Worm (Caenorhabditis elegans) whole organism, late embryonic: ENCODE data around the gene wnk-1.

ENCODE experiments used
- F13H6.1 ChIP-seq: sonication (generic microtip); optimal IDR thresholded peaks from 2 replicates; lab custom pipeline; 2016; ENCODE audit warnings: missing genetic modification characterization, missing compliant biosample characterization
- Y22D7AL.16 ChIP-seq: sonication (generic microtip); optimal IDR thresholded peaks from 2 replicates; lab custom pipeline; 2016; ENCODE audit warnings: missing genetic modification characterization, missing compliant biosample characterization
- ama-1 ChIP-seq: fragments of 150-350 bp; optimal IDR thresholded peaks from 2 replicates; lab custom pipeline; 2014
- ceh-14 ChIP-seq: sonication (generic microtip); optimal IDR thresholded peaks from 2 replicates; lab custom pipeline; 2016; ENCODE audit warnings: missing genotype, missing genetic modification characterization, missing compliant biosample characterization
- ceh-2 ChIP-seq: sonication (generic microtip); optimal IDR thresholded peaks from 2 replicates; lab custom pipeline; 2016; ENCODE audit warnings: missing genotype, missing genetic modification characterization, missing compliant biosample characterization
- dmd-4 ChIP-seq: sonication (generic microtip); optimal IDR thresholded peaks from 2 replicates; lab custom pipeline; 2016; ENCODE audit warnings: borderline replicate concordance, missing genetic modification characterization, missing compliant biosample characterization
- hlh-30 ChIP-seq: sonication (generic microtip); optimal IDR thresholded peaks from 2 replicates; lab custom pipeline; 2017; ENCODE audit warnings: antibody characterized with exemption, missing genetic modification characterization, missing compliant biosample characterization; ENCODE audit not compliant: insufficient read depth
- hlh-8 ChIP-seq: sonication (generic microtip); optimal IDR thresholded peaks from 2 replicates; lab custom pipeline; 2016; ENCODE audit warnings: missing genotype, missing genetic modification characterization, missing compliant biosample characterization
- mec-3 ChIP-seq: sonication (generic microtip); optimal IDR thresholded peaks from 2 replicates; lab custom pipeline; 2016; ENCODE audit warnings: borderline replicate concordance, missing genetic modification characterization, missing compliant biosample characterization
- nfya-1 ChIP-seq: sonication (generic microtip); optimal IDR thresholded peaks from 2 replicates; lab custom pipeline; 2017; ENCODE audit warnings: missing genetic modification characterization, mild to moderate bottlenecking, missing compliant biosample characterization, antibody characterized with exemption, moderate library complexity
- nhr-11 ChIP-seq: fragments of 150-350 bp; optimal IDR thresholded peaks from 2 replicates; lab custom pipeline; 2014; ENCODE audit warnings: missing biosample characterization, missing genetic modification characterization
- syd-9 ChIP-seq: sonication (generic microtip); optimal IDR thresholded peaks from 2 replicates; lab custom pipeline; 2016; ENCODE audit warnings: mild to moderate bottlenecking, missing genetic modification characterization, moderate library complexity, missing compliant biosample characterization
- unc-42 ChIP-seq: sonication (generic microtip); optimal IDR thresholded peaks from 2 replicates; lab custom pipeline; 2016; ENCODE audit warnings: missing genotype, missing genetic modification characterization, missing compliant biosample characterization

DNA sequence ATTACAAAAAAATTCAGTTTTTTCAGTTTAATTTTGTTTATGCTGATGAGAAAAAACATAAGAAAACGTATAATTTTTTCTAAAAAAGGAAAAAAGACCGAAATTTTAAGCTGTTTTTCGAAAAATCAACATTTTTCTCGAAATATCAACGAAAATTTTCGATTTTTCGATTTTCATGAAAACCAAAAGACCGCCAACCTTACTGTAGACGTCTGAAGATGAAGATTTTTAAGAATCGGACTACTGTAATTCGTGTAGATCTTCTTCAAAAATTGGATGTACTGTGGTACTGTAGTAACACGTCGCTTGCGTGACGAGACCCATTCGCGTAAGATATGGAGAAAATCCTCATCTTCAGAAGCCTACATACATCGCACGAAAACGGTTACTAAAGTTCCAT, 10.9 kb downstream of the wnk-1 start:
- TF ChIP-seq ama-1 (lab: Kevin White, UChicago): no peak
- no peak for TF ChIP-seq nhr-11
- no peak for TF ChIP-seq mec-3 (tag; lab: Kevin White, UChicago)
- TF ChIP-seq F13H6.1: no peak
- no peak for TF ChIP-seq ceh-14
- TF ChIP-seq ceh-2: no peak
- no peak for TF ChIP-seq Y22D7AL.16 (tag; lab: Kevin White, UChicago)
- no peak for TF ChIP-seq nfya-1 (tag; lab: Kevin White, UChicago)
- no peak for TF ChIP-seq syd-9
- no peak for TF ChIP-seq hlh-8
- TF ChIP-seq unc-42 (tag; lab: Kevin White, UChicago): no peak
- no peak for TF ChIP-seq hlh-30 (tag; lab: Kevin White, UChicago)
- TF ChIP-seq dmd-4 (tag; lab: Kevin White, UChicago): no peak
